Worm (Caenorhabditis elegans) whole organism, L3 larva: ENCODE data around the gene C39B10.5.

Source experiments
- R02D3.7 ChIP-seq: fragments of 150-350 bp; optimal IDR thresholded peaks from 2 replicates; lab custom pipeline; 2014; ENCODE audit warnings: missing biosample characterization, missing genetic modification characterization
- aly-2 ChIP-seq: fragments of 150-350 bp; optimal IDR thresholded peaks from 2 replicates; lab custom pipeline; 2014; ENCODE audit warnings: missing biosample characterization, missing genetic modification characterization
- ama-1 ChIP-seq: fragments of 150-350 bp; optimal IDR thresholded peaks from 2 replicates; lab custom pipeline; 2018
- ceh-16 ChIP-seq: sonication (generic microtip); optimal IDR thresholded peaks from 2 replicates; lab custom pipeline; 2017; ENCODE audit warnings: missing biosample characterization, missing genetic modification characterization
- ceh-28 ChIP-seq: fragments of 150-350 bp; optimal IDR thresholded peaks from 2 replicates; lab custom pipeline; 2014; ENCODE audit warnings: missing biosample characterization, missing genetic modification reagents, missing genetic modification characterization
- ceh-9 ChIP-seq: sonication (generic microtip); optimal IDR thresholded peaks from 2 replicates; lab custom pipeline; 2018; ENCODE audit warnings: missing biosample characterization, missing genetic modification characterization
- daf-12 ChIP-seq: fragments of 150-350 bp; optimal IDR thresholded peaks from 2 replicates; lab custom pipeline; 2014; ENCODE audit warnings: missing biosample characterization, missing genetic modification reagents, missing genetic modification characterization
- egl-27 ChIP-seq: sonication (generic microtip); optimal IDR thresholded peaks from 4 replicates; lab custom pipeline; 2017; ENCODE audit warnings: missing biosample characterization, missing genetic modification reagents, missing genetic modification characterization
- egl-5 ChIP-seq: fragments of 150-350 bp; optimal IDR thresholded peaks from 2 replicates; lab custom pipeline; 2017; ENCODE audit warnings: missing biosample characterization, missing genetic modification reagents, missing genetic modification characterization, inconsistent platforms
- elt-1 ChIP-seq: fragments of 150-350 bp; optimal IDR thresholded peaks from 2 replicates; lab custom pipeline; 2014; ENCODE audit warnings: missing biosample characterization, missing genetic modification characterization
- elt-2 ChIP-seq: sonication (generic microtip); optimal IDR thresholded peaks from 2 replicates; lab custom pipeline; 2016; ENCODE audit warnings: missing genetic modification reagents, mild to moderate bottlenecking, missing genetic modification characterization, missing compliant biosample characterization
- eor-1 ChIP-seq, 2 experiments: fragments of 150-350 bp; optimal IDR thresholded peaks; 2 replicates each; lab custom pipeline; 2014 to 2018; ENCODE audit warnings: missing biosample characterization in 2 of 2, missing genetic modification characterization in 2 of 2
- fkh-10 ChIP-seq: sonication (generic microtip); optimal IDR thresholded peaks from 2 replicates; lab custom pipeline; 2017; ENCODE audit warnings: missing biosample characterization, missing genetic modification reagents, missing genetic modification characterization
- fkh-2 ChIP-seq: fragments of 150-350 bp; optimal IDR thresholded peaks from 2 replicates; lab custom pipeline; 2014; ENCODE audit warnings: missing biosample characterization, missing genetic modification reagents, missing genetic modification characterization
- fos-1 ChIP-seq: fragments of 150-350 bp; optimal IDR thresholded peaks from 2 replicates; lab custom pipeline; 2014; ENCODE audit warnings: missing biosample characterization, missing genetic modification characterization
- hmg-11 ChIP-seq: sonication (generic microtip); optimal IDR thresholded peaks from 2 replicates; lab custom pipeline; 2016; ENCODE audit warnings: missing genetic modification characterization, missing compliant biosample characterization
- lin-15B ChIP-seq: fragments of 150-350 bp; optimal IDR thresholded peaks from 2 replicates; lab custom pipeline; 2014; ENCODE audit warnings: missing biosample characterization, missing genetic modification characterization
- lin-39 ChIP-seq: fragments of 150-350 bp; optimal IDR thresholded peaks from 2 replicates; lab custom pipeline; 2018; ENCODE audit warnings: missing biosample characterization, missing genetic modification reagents, missing genetic modification characterization
- lsy-12 ChIP-seq: sonication (generic microtip); optimal IDR thresholded peaks from 2 replicates; lab custom pipeline; 2016; ENCODE audit warnings: mild to moderate bottlenecking, missing genetic modification characterization, missing compliant biosample characterization
- mdl-1 ChIP-seq: fragments of 150-350 bp; optimal IDR thresholded peaks from 2 replicates; lab custom pipeline; 2014; ENCODE audit warnings: missing biosample characterization, missing genetic modification characterization
- mml-1 ChIP-seq: fragments of 150-350 bp; sonication (generic microtip); optimal IDR thresholded peaks from 3 replicates; lab custom pipeline; 2014; ENCODE audit warnings: missing biosample characterization, missing genetic modification characterization
- nhr-11 ChIP-seq: fragments of 150-350 bp; optimal IDR thresholded peaks from 2 replicates; lab custom pipeline; 2014; ENCODE audit warnings: missing biosample characterization, missing genetic modification characterization
- nhr-12 ChIP-seq: fragments of 150-350 bp; optimal IDR thresholded peaks from 2 replicates; lab custom pipeline; 2014; ENCODE audit warnings: missing biosample characterization, missing genetic modification characterization
- nhr-23 ChIP-seq: fragments of 150-350 bp; optimal IDR thresholded peaks from 2 replicates; lab custom pipeline; 2014; ENCODE audit warnings: missing biosample characterization, missing genetic modification reagents, missing genetic modification characterization
- nhr-237 ChIP-seq: fragments of 150-350 bp; optimal IDR thresholded peaks from 2 replicates; lab custom pipeline; 2014; ENCODE audit warnings: missing biosample characterization, missing genetic modification characterization
- nhr-25 ChIP-seq: sonication (generic microtip); optimal IDR thresholded peaks from 2 replicates; lab custom pipeline; 2017; ENCODE audit warnings: missing biosample characterization, missing genetic modification characterization
- nhr-28 ChIP-seq: fragments of 150-350 bp; optimal IDR thresholded peaks from 2 replicates; lab custom pipeline; 2014; ENCODE audit warnings: missing biosample characterization, missing genetic modification characterization
- nhr-43 ChIP-seq: sonication (generic microtip); optimal IDR thresholded peaks from 2 replicates; lab custom pipeline; 2016; ENCODE audit warnings: mild to moderate bottlenecking, missing genetic modification characterization, missing compliant biosample characterization; ENCODE audit not compliant: poor library complexity, severe bottlenecking
- nhr-67 ChIP-seq: fragments of 150-350 bp; optimal IDR thresholded peaks from 2 replicates; lab custom pipeline; 2014; ENCODE audit warnings: missing biosample characterization, missing genetic modification characterization
- nhr-76 ChIP-seq: fragments of 150-350 bp; sonication (generic microtip); optimal IDR thresholded peaks from 5 replicates; lab custom pipeline; 2014; ENCODE audit warnings: missing biosample characterization, missing genetic modification characterization
- nhr-77 ChIP-seq: fragments of 150-350 bp; optimal IDR thresholded peaks from 2 replicates; lab custom pipeline; 2014; ENCODE audit warnings: missing biosample characterization, missing genetic modification characterization
- pha-4 ChIP-seq: fragments of 150-350 bp; optimal IDR thresholded peaks from 2 replicates; lab custom pipeline; 2014; ENCODE audit warnings: missing biosample characterization, missing genetic modification reagents, missing genetic modification characterization
- pqm-1 ChIP-seq: fragments of 150-350 bp; optimal IDR thresholded peaks from 2 replicates; lab custom pipeline; 2017; ENCODE audit warnings: missing biosample characterization, missing genetic modification characterization, inconsistent platforms
- sea-2 ChIP-seq: fragments of 150-350 bp; sonication (generic microtip); optimal IDR thresholded peaks from 4 replicates; lab custom pipeline; 2014; ENCODE audit warnings: missing biosample characterization, missing genetic modification reagents, missing genetic modification characterization
- skn-1 ChIP-seq: fragments of 150-350 bp; optimal IDR thresholded peaks from 2 replicates; lab custom pipeline; 2014; ENCODE audit warnings: missing biosample characterization, missing genetic modification characterization
- snpc-4 ChIP-seq: fragments of 150-350 bp; optimal IDR thresholded peaks from 2 replicates; lab custom pipeline; 2014; ENCODE audit warnings: missing biosample characterization, missing genetic modification characterization
- tbx-2 ChIP-seq: sonication (generic microtip); optimal IDR thresholded peaks from 2 replicates; lab custom pipeline; 2016; ENCODE audit warnings: mild to moderate bottlenecking, missing genetic modification characterization, missing compliant biosample characterization
- unc-39 ChIP-seq: sonication (generic microtip); optimal IDR thresholded peaks from 4 replicates; lab custom pipeline; 2017; ENCODE audit warnings: missing biosample characterization, missing genetic modification characterization
- zag-1 ChIP-seq: fragments of 150-350 bp; optimal IDR thresholded peaks from 2 replicates; lab custom pipeline; 2014; ENCODE audit warnings: missing biosample characterization, missing genetic modification characterization
- ztf-11 ChIP-seq: fragments of 150-350 bp; optimal IDR thresholded peaks from 2 replicates; lab custom pipeline; 2014; ENCODE audit warnings: missing biosample characterization, missing genetic modification characterization
- ztf-4 ChIP-seq: fragments of 150-350 bp; optimal IDR thresholded peaks from 2 replicates; lab custom pipeline; 2014; ENCODE audit warnings: missing biosample characterization, missing genetic modification characterization

C39B10.5 gene

ce11 chrX:10446982-10447381 lies at the start of gene C39B10.5:
Gene C39B10.5, plus strand, starts transcription at chrX:10447343.
- TF ChIP-seq sea-2 (GFP tag; lab: Kevin White, UChicago) (no peak), nhr-76 (tag; lab: Kevin White, UChicago) (no peak), lsy-12 (tag; lab: Kevin White, UChicago) (no peak), hmg-11 (tag; lab: Kevin White, UChicago) (no peak), daf-12 (no peak), tbx-2 (tag; lab: Kevin White, UChicago) (no peak), zag-1 (tag; lab: Kevin White, UChicago) (no peak), nhr-28 (no peak), lin-39 (tag; lab: Kevin White, UChicago) (no peak), fos-1 (tag; lab: Kevin White, UChicago) (no peak), egl-5 (tag; lab: Kevin White, UChicago) (no peak), R02D3.7 (tag; lab: Kevin White, UChicago) (no peak), fkh-10 (GFP tag; lab: Kevin White, UChicago) (no peak), eor-1 (tag; optimal IDR thresholded peaks at IDR 0.05; lab: Kevin White, UChicago) (no peak), nhr-23 (tag; lab: Kevin White, UChicago) (no peak), nhr-12 (tag; lab: Kevin White, UChicago) (no peak)

ce11 chrX:10401118-10401517 lies 46.0 kb upstream of the C39B10.5 start:
- no peak for TF ChIP-seq snpc-4 (tag; lab: Kevin White, UChicago)
- TF ChIP-seq fkh-10 (GFP tag; lab: Kevin White, UChicago) = no peak
- TF ChIP-seq nhr-67 = no peak
- TF ChIP-seq pqm-1 (tag; lab: Kevin White, UChicago) = no peak
- TF ChIP-seq ztf-11 = no peak
- no peak for TF ChIP-seq lsy-12 (tag; lab: Kevin White, UChicago)
- TF ChIP-seq nhr-237 (tag; lab: Kevin White, UChicago) = no peak
- TF ChIP-seq aly-2 (tag; lab: Kevin White, UChicago) = no peak
- TF ChIP-seq fkh-2 (tag; lab: Kevin White, UChicago) = no peak
- TF ChIP-seq ceh-9 = no peak
- TF ChIP-seq ztf-4 = no peak
- no peak for TF ChIP-seq sea-2 (GFP tag; lab: Kevin White, UChicago)
- TF ChIP-seq mml-1 (tag; lab: Kevin White, UChicago) = no peak
- no peak for TF ChIP-seq ceh-28 (tag; lab: Kevin White, UChicago)
- no peak for TF ChIP-seq eor-1 (tag; optimal IDR thresholded peaks at IDR 0.05; lab: Kevin White, UChicago)
- no peak for TF ChIP-seq fos-1 (tag; lab: Kevin White, UChicago)
- TF ChIP-seq mdl-1 (tag; lab: Kevin White, UChicago) = no peak
- TF ChIP-seq ceh-16 (tag; lab: Kevin White, UChicago) = no peak
- no peak for TF ChIP-seq pha-4

- TF ChIP-seq fkh-2 (tag; lab: Kevin White, UChicago) (no peak), aly-2 (tag; lab: Kevin White, UChicago) (no peak), lsy-12 (tag; lab: Kevin White, UChicago) (no peak)
Observed at ce11 chrX:10404051-10404450, 43.1 kb upstream of the C39B10.5 start.

- TF ChIP-seq ztf-11 (no peak), lin-39 (tag; lab: Kevin White, UChicago) (no peak), elt-2 (tag; lab: Kevin White, UChicago) (no peak), nhr-43 (tag; lab: Kevin White, UChicago) (no peak), nhr-11 (tag; lab: Kevin White, UChicago) (no peak), nhr-23 (tag; lab: Kevin White, UChicago) (no peak), ama-1 (lab: Kevin White, UChicago) (no peak), skn-1 (no peak), ceh-9 (no peak), lin-15B (tag; lab: Kevin White, UChicago) (no peak), lsy-12 (tag; lab: Kevin White, UChicago) (no peak), unc-39 (tag; lab: Kevin White, UChicago) (no peak), nhr-12 (tag; lab: Kevin White, UChicago) (no peak), ztf-4 (no peak), egl-27 (tag; lab: Kevin White, UChicago) (no peak), R02D3.7 (tag; lab: Kevin White, UChicago) (no peak), elt-1 (tag; lab: Kevin White, UChicago) (no peak), nhr-77 (no peak), mml-1 (tag; lab: Kevin White, UChicago) (no peak), nhr-25 (tag; lab: Kevin White, UChicago) (no peak)
Observed at ce11 chrX:10406203-10406602, 40.9 kb upstream of the C39B10.5 start, which contains the start of gene gur-3. Gene gur-3, minus strand, starts transcription at chrX:10406303.
